Worm (Caenorhabditis elegans) whole organism, early embryonic: ENCODE data around the gene F10G7.10.

Experiments
- F13C5.2 ChIP-seq: sonication (generic microtip); optimal IDR thresholded peaks from 2 replicates; lab custom pipeline; 2017; ENCODE audit warnings: mild to moderate bottlenecking, missing genetic modification characterization, inconsistent platforms, missing compliant biosample characterization
- ama-1 ChIP-seq: fragments of 150-350 bp; optimal IDR thresholded peaks from 2 replicates; lab custom pipeline; 2014
- ceh-13 ChIP-seq: fragments of 200-800 bp; sonication (Bioruptor generic); optimal IDR thresholded peaks from 2 replicates; lab custom pipeline; 2018; ENCODE audit warnings: mild to moderate bottlenecking, missing genetic modification characterization, missing compliant biosample characterization
- ceh-36 ChIP-seq: sonication (generic microtip); optimal IDR thresholded peaks from 2 replicates; lab custom pipeline; 2016; ENCODE audit warnings: missing genetic modification characterization, inconsistent platforms, missing compliant biosample characterization
- flt-1 ChIP-seq: fragments of 200-800 bp; sonication (Bioruptor generic); IDR thresholded peaks from 2 replicates; pipeline ENCODE4 v1.3.6; 2022; ENCODE audit warnings: missing genetic modification characterization, missing compliant biosample characterization
- hnd-1 ChIP-seq: sonication (generic microtip); optimal IDR thresholded peaks from 2 replicates; lab custom pipeline; 2016; ENCODE audit warnings: missing genetic modification characterization, missing compliant biosample characterization
- tbx-11 ChIP-seq: fragments of 200-800 bp; sonication (Bioruptor generic); IDR thresholded peaks from 2 replicates; pipeline ENCODE4 v1.3.6; 2022; ENCODE audit warnings: missing genetic modification characterization, missing compliant biosample characterization
- tbx-37 ChIP-seq: fragments of 200-800 bp; sonication (Bioruptor generic); conservative IDR thresholded peaks from 2 replicates; pipeline ENCODE4 v1.3.6; 2022; ENCODE audit warnings: missing genetic modification reagents, missing genetic modification characterization, missing compliant biosample characterization

DNA sequence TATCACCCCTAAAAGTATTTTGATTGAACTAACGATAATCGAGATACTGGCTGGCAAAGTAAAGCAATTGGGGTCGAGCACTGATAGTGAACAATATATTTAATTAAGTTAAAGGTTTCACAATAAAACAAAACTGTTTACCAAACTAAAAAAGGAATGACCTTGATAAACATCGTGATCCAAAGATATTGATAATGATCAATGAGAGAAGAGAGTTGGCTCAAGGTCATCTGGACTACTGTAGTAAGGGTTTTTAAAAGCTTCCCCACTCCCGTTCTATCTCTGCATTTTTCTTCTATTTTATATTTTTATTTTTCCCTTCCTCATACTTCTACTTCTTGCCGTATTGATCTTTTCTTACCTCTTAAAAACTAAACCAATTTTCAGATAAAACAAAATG lies 23.5 kb upstream of the F10G7.10 start, which contains the start of gene F41C3.2:
- TF ChIP-seq hnd-1 (tag; lab: Kevin White, UChicago) (no peak), ama-1 (no peak), ceh-13 (GFP tag; lab: Kevin White, UChicago) (no peak), ceh-36 (tag; lab: Kevin White, UChicago) (no peak), tbx-37 (GFP tag; lab: Robert Waterston, UW) (no peak), F13C5.2 (tag; lab: Kevin White, UChicago) (no peak), tbx-11 (GFP tag; lab: Robert Waterston, UW) (no peak), flt-1 (GFP tag; lab: Robert Waterston, UW) (no peak)
